Worm (Caenorhabditis elegans) whole organism, L4 larva: ENCODE results near the gene vha-13.

Experiments used
- ama-1 ChIP-seq: fragments of 150-350 bp; optimal IDR thresholded peaks from 2 replicates; lab custom pipeline; 2014; ENCODE audit warnings: inconsistent platforms, mixed read lengths
- dmd-6 ChIP-seq: fragments of 200-800 bp; sonication (Bioruptor generic); IDR thresholded peaks from 2 replicates; pipeline ENCODE4 v1.3.6; 2022; ENCODE audit warnings: missing genetic modification reagents, missing genetic modification characterization, missing compliant biosample characterization
- dpl-1 ChIP-seq: fragments of 150-350 bp; optimal IDR thresholded peaks from 2 replicates; lab custom pipeline; 2014; ENCODE audit warnings: missing biosample characterization, missing genetic modification reagents, missing genetic modification characterization
- duxl-1 ChIP-seq: sonication (generic microtip); optimal IDR thresholded peaks from 2 replicates; lab custom pipeline; 2016; ENCODE audit warnings: mild to moderate bottlenecking, missing genetic modification characterization, moderate library complexity, missing compliant biosample characterization; ENCODE audit not compliant: poor library complexity
- hlh-11 ChIP-seq: fragments of 200-800 bp; sonication (Bioruptor generic); optimal IDR thresholded peaks from 2 replicates; lab custom pipeline; 2018; ENCODE audit warnings: mild to moderate bottlenecking, missing genetic modification characterization, missing compliant biosample characterization
- lin-13 ChIP-seq: fragments of 150-350 bp; optimal IDR thresholded peaks from 2 replicates; lab custom pipeline; 2014; ENCODE audit warnings: missing biosample characterization, missing genetic modification reagents, missing genetic modification characterization
- lin-15B ChIP-seq: fragments of 150-350 bp; sonication (generic microtip); optimal IDR thresholded peaks from 3 replicates; lab custom pipeline; 2014; ENCODE audit warnings: missing biosample characterization, missing genetic modification characterization
- rbr-2 ChIP-seq: sonication (generic microtip); optimal IDR thresholded peaks from 2 replicates; lab custom pipeline; 2016; ENCODE audit warnings: missing genotype, missing genetic modification characterization, missing compliant biosample characterization
- saeg-2 ChIP-seq: fragments of 200-800 bp; sonication (Bioruptor generic); IDR thresholded peaks from 2 replicates; pipeline ENCODE4 v1.3.6; 2022; ENCODE audit warnings: missing genetic modification reagents, missing genetic modification characterization, missing compliant biosample characterization
- skn-1 ChIP-seq: fragments of 150-350 bp; optimal IDR thresholded peaks from 2 replicates; lab custom pipeline; 2014; ENCODE audit warnings: missing biosample characterization, missing genetic modification characterization
- ztf-7 ChIP-seq: fragments of 150-350 bp; optimal IDR thresholded peaks from 2 replicates; lab custom pipeline; 2014; ENCODE audit warnings: missing biosample characterization, missing genetic modification characterization

ce11 chrV:14333116-14333515 lies 18.4 kb upstream of the vha-13 start, which contains the start of gene srm-4:
- TF ChIP-seq saeg-2 (GFP tag; lab: Robert Waterston, UW) (no peak), dmd-6 (GFP tag; lab: Robert Waterston, UW) (no peak), dpl-1 (GFP tag; lab: Kevin White, UChicago) (no peak), ztf-7 (tag; lab: Kevin White, UChicago) (no peak), lin-15B (tag; lab: Kevin White, UChicago) (no peak), skn-1 (tag; lab: Kevin White, UChicago) (no peak), duxl-1 (tag; lab: Kevin White, UChicago) (no peak), ama-1 (lab: Kevin White, UChicago) (no peak), lin-13 (GFP tag; lab: Kevin White, UChicago) (no peak), hlh-11 (tag; lab: Kevin White, UChicago) (no peak), rbr-2 (tag; lab: Kevin White, UChicago) (no peak)
